Worm (Caenorhabditis elegans) whole organism, early embryonic: ENCODE measurements around the gene W09H1.3.

Experiments
- B0310.2 ChIP-seq: sonication (generic microtip); optimal IDR thresholded peaks from 2 replicates; lab custom pipeline; 2016; ENCODE audit warnings: mild to moderate bottlenecking, missing genetic modification characterization, missing compliant biosample characterization
- aly-1 ChIP-seq: sonication (generic microtip); optimal IDR thresholded peaks from 2 replicates; lab custom pipeline; 2016; ENCODE audit warnings: missing genetic modification characterization, missing compliant biosample characterization
- ama-1 ChIP-seq: fragments of 150-350 bp; optimal IDR thresholded peaks from 2 replicates; lab custom pipeline; 2014
- ets-7 ChIP-seq: sonication (generic microtip); optimal IDR thresholded peaks from 2 replicates; lab custom pipeline; 2016; ENCODE audit warnings: missing genotype, missing genetic modification characterization, missing compliant biosample characterization
- flt-1 ChIP-seq: fragments of 200-800 bp; sonication (Bioruptor generic); IDR thresholded peaks from 2 replicates; pipeline ENCODE4 v1.3.6; 2022; ENCODE audit warnings: missing genetic modification characterization, missing compliant biosample characterization
- pes-1 ChIP-seq: fragments of 200-800 bp; sonication (Bioruptor generic); IDR thresholded peaks from 2 replicates; pipeline ENCODE4 v1.3.6; 2022; ENCODE audit warnings: missing genetic modification reagents, missing genetic modification characterization, missing compliant biosample characterization

DNA sequence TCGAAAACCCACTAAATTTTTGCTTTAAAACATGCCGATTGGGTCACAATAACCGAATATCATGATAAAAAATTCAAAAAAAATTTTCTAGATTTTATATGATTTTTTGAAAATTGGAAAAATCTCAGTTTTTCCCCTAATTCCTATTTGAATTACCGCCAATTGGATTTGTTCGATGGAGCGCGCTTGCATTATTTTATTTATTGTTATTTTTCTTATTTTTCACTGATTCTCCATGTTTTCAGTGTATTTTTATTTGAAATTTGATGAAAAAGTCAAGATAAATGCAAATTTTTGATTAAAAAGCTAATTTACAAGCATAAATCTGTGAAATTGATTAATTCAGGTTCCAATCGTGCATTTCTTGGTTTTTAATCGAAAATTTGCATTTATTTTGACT lies 3.9 kb downstream of the W09H1.3 start:
- TF ChIP-seq B0310.2: no peak
- TF ChIP-seq ama-1: no peak
- no peak for TF ChIP-seq pes-1 (GFP tag; lab: Robert Waterston, UW)
- TF ChIP-seq flt-1 (GFP tag; lab: Robert Waterston, UW): no peak
- no peak for TF ChIP-seq aly-1 (tag; lab: Kevin White, UChicago)
- TF ChIP-seq ets-7: no peak
